Worm (Caenorhabditis elegans) whole organism, young adult: Measurements from ENCODE around the gene F43C9.2.

Experiments used
- B0336.3 ChIP-seq: fragments of 200-800 bp; sonication (Bioruptor generic); IDR thresholded peaks from 2 replicates; pipeline ENCODE4 v1.3.6; 2022; ENCODE audit warnings: missing genetic modification characterization, missing compliant biosample characterization
- attf-6 ChIP-seq: fragments of 200-800 bp; sonication (Bioruptor generic); IDR thresholded peaks from 2 replicates; pipeline ENCODE4 v1.3.6; 2022; ENCODE audit warnings: missing genetic modification reagents, missing genetic modification characterization, missing compliant biosample characterization
- pha-4 ChIP-seq: fragments of 150-350 bp; sonication (generic microtip); optimal IDR thresholded peaks from 2 replicates; lab custom pipeline; 2014; ENCODE audit warnings: missing biosample characterization, missing genetic modification reagents, missing genetic modification characterization

- TF ChIP-seq B0336.3 (GFP tag; lab: Robert Waterston, UW): no peak
- TF ChIP-seq pha-4: no peak
- no peak for TF ChIP-seq attf-6
Observed at ce11 chrX:4782197-4782596, 1.2 kb upstream of the F43C9.2 start, which contains the start of gene hum-10.
